Fruit fly (Drosophila melanogaster) whole organism, embryonic: ENCODE data around the gene CG43999.

Experiments used
- Adf1 ChIP-seq: fragments of 200-800 bp; sonication (Bioruptor generic); IDR thresholded peaks from 2 replicates; pipeline ENCODE4 v1.3.6; 2022; ENCODE audit warnings: missing biosample characterization, missing genetic modification characterization
- Atf-2 ChIP-seq: fragments of 200-800 bp; sonication (Bioruptor generic); optimal IDR thresholded peaks from 2 replicates; lab custom pipeline; 2016; ENCODE audit warnings: missing biosample characterization, missing genetic modification characterization
- CG10431 ChIP-seq: fragments of 200-800 bp; sonication (Bioruptor generic); optimal IDR thresholded peaks from 3 replicates; lab custom pipeline; 2018; ENCODE audit warnings: missing biosample characterization, mild to moderate bottlenecking, missing genetic modification characterization
- CG11247 ChIP-seq: fragments of 200-800 bp; sonication (Bioruptor generic); IDR thresholded peaks from 2 replicates; pipeline ENCODE4 v1.3.6; 2022; ENCODE audit warnings: missing biosample characterization, missing genetic modification characterization
- CG11560 ChIP-seq: fragments of 200-800 bp; sonication (Bioruptor generic); IDR thresholded peaks from 3 replicates; pipeline ENCODE4 v1.3.6; 2022; ENCODE audit warnings: missing biosample characterization, missing genetic modification characterization
- CG13894 ChIP-seq: fragments of 200-800 bp; sonication (Bioruptor generic); optimal IDR thresholded peaks from 3 replicates; lab custom pipeline; 2018; ENCODE audit warnings: missing biosample characterization, mild to moderate bottlenecking, missing genetic modification characterization, moderate library complexity
- CG14050 ChIP-seq: fragments of 200-800 bp; sonication (Bioruptor generic); IDR thresholded peaks from 3 replicates; pipeline ENCODE4 v1.3.6; 2022; ENCODE audit warnings: missing biosample characterization, missing genetic modification characterization
- CG1603 ChIP-seq: fragments of 200-800 bp; sonication (Bioruptor generic); optimal IDR thresholded peaks from 2 replicates; lab custom pipeline; 2019; ENCODE audit warnings: missing biosample characterization, mild to moderate bottlenecking, missing genetic modification characterization, moderate library complexity
- CG17361 ChIP-seq: fragments of 200-800 bp; sonication (Bioruptor generic); IDR thresholded peaks from 3 replicates; pipeline ENCODE4 v1.3.6; 2022; ENCODE audit warnings: missing biosample characterization, missing genetic modification characterization
- CG18476 ChIP-seq: fragments of 200-800 bp; sonication (Bioruptor generic); optimal IDR thresholded peaks from 2 replicates; lab custom pipeline; 2016; ENCODE audit warnings: missing biosample characterization, mild to moderate bottlenecking, missing genetic modification characterization
- CG2116 ChIP-seq: fragments of 200-800 bp; sonication (Bioruptor generic); optimal IDR thresholded peaks from 3 replicates; lab custom pipeline; 2018; ENCODE audit warnings: missing biosample characterization, mild to moderate bottlenecking, missing genetic modification characterization
- CG30431 ChIP-seq: fragments of 200-800 bp; sonication (Bioruptor generic); optimal IDR thresholded peaks from 2 replicates; lab custom pipeline; 2017; ENCODE audit warnings: missing biosample characterization, missing genetic modification characterization
- CG6654 ChIP-seq: fragments of 200-800 bp; sonication (Bioruptor generic); optimal IDR thresholded peaks from 2 replicates; lab custom pipeline; 2017; ENCODE audit warnings: missing biosample characterization, mild to moderate bottlenecking, missing genetic modification characterization
- CG7271 ChIP-seq: fragments of 200-800 bp; sonication (Bioruptor generic); optimal IDR thresholded peaks from 2 replicates; lab custom pipeline; 2018; ENCODE audit warnings: missing biosample characterization, mild to moderate bottlenecking, missing genetic modification characterization, moderate library complexity
- CG7745 ChIP-seq: fragments of 200-800 bp; sonication (Bioruptor generic); optimal IDR thresholded peaks from 2 replicates; lab custom pipeline; 2018; ENCODE audit warnings: missing biosample characterization, mild to moderate bottlenecking, missing genetic modification characterization, moderate library complexity
- CG8089 ChIP-seq: fragments of 200-800 bp; sonication (Bioruptor generic); optimal IDR thresholded peaks from 3 replicates; lab custom pipeline; 2016; ENCODE audit warnings: missing biosample characterization, missing genetic modification characterization
- CG9817 ChIP-seq: fragments of 200-800 bp; sonication (Bioruptor generic); optimal IDR thresholded peaks from 2 replicates; lab custom pipeline; 2018; ENCODE audit warnings: missing biosample characterization, mild to moderate bottlenecking, missing genetic modification characterization, moderate library complexity
- CG9932 ChIP-seq: fragments of 200-800 bp; sonication (Bioruptor generic); IDR thresholded peaks from 2 replicates; pipeline ENCODE4 v1.3.6; 2022; ENCODE audit warnings: missing biosample characterization, missing genetic modification characterization
- D19A ChIP-seq: fragments of 200-800 bp; optimal IDR thresholded peaks from 3 replicates; lab custom pipeline; 2019; ENCODE audit warnings: missing biosample characterization, mild to moderate bottlenecking, missing genetic modification characterization, moderate library complexity
- Dip2 ChIP-seq: fragments of 200-800 bp; sonication (Bioruptor generic); IDR thresholded peaks from 2 replicates; pipeline ENCODE4 v1.3.6; 2022; ENCODE audit warnings: missing biosample characterization, missing genetic modification characterization
- ERR ChIP-seq: fragments of 200-800 bp; sonication (Bioruptor generic); optimal IDR thresholded peaks from 2 replicates; lab custom pipeline; 2016; ENCODE audit warnings: missing biosample characterization, missing genetic modification characterization
- GATAe ChIP-seq: fragments of 200-800 bp; sonication (Bioruptor generic); conservative IDR thresholded peaks from 2 replicates; pipeline ENCODE4 v1.3.6; 2022; ENCODE audit warnings: missing biosample characterization, missing genetic modification characterization
- Hr51 ChIP-seq, 2 experiments: fragments of 200-800 bp; sonication (Bioruptor generic); optimal IDR thresholded peaks; 2 replicates in 1 of 2; 3 replicates in 1 of 2; lab custom pipeline; 2016 to 2018; ENCODE audit warnings: missing biosample characterization in 2 of 2, missing genetic modification characterization in 2 of 2, mild to moderate bottlenecking in 1 of 2, moderate library complexity in 1 of 2
- MTF-1 ChIP-seq: fragments of 200-800 bp; sonication (Bioruptor generic); optimal IDR thresholded peaks from 2 replicates; lab custom pipeline; 2018; ENCODE audit warnings: missing biosample characterization, mild to moderate bottlenecking, missing genetic modification characterization, borderline replicate concordance
- Mad ChIP-seq: fragments of 200-800 bp; sonication (Bioruptor generic); optimal IDR thresholded peaks from 2 replicates; lab custom pipeline; 2016; ENCODE audit warnings: missing biosample characterization, missing genetic modification characterization
- Myb ChIP-seq: fragments of 200-800 bp; sonication (Bioruptor generic); optimal IDR thresholded peaks from 2 replicates; lab custom pipeline; 2016; ENCODE audit warnings: missing biosample characterization, missing genetic modification characterization
- Sin3A ChIP-seq: fragments of >200 bp; optimal IDR thresholded peaks from 2 replicates; lab custom pipeline; 2018
- TFAM ChIP-seq: fragments of 200-800 bp; sonication (Bioruptor generic); optimal IDR thresholded peaks from 2 replicates; lab custom pipeline; 2017; ENCODE audit warnings: missing biosample characterization, missing genetic modification characterization, inconsistent platforms
- br ChIP-seq: fragments of >200 bp; optimal IDR thresholded peaks from 2 replicates; lab custom pipeline; 2017
- btn ChIP-seq: fragments of 200-800 bp; sonication (Bioruptor generic); optimal IDR thresholded peaks from 2 replicates; lab custom pipeline; 2016; ENCODE audit warnings: missing biosample characterization, missing genetic modification characterization
- caup ChIP-seq: fragments of 200-800 bp; sonication (Bioruptor generic); optimal IDR thresholded peaks from 3 replicates; lab custom pipeline; 2017; ENCODE audit warnings: missing biosample characterization, mild to moderate bottlenecking, missing genetic modification characterization, moderate library complexity; ENCODE audit not compliant: severe bottlenecking
- ci ChIP-seq: fragments of 200-800 bp; sonication (Bioruptor generic); IDR thresholded peaks from 3 replicates; pipeline ENCODE4 v1.3.6; 2022; ENCODE audit warnings: missing biosample characterization, missing genetic modification characterization
- crc ChIP-seq: fragments of 200-800 bp; sonication (Bioruptor generic); optimal IDR thresholded peaks from 2 replicates; lab custom pipeline; 2016; ENCODE audit warnings: missing biosample characterization, missing genetic modification characterization
- grn ChIP-seq: fragments of 200-800 bp; sonication (Bioruptor generic); optimal IDR thresholded peaks from 3 replicates; lab custom pipeline; 2017; ENCODE audit warnings: missing biosample characterization, missing genetic modification characterization
- h ChIP-seq: fragments of >200 bp; optimal IDR thresholded peaks from 2 replicates; lab custom pipeline; 2017
- hb ChIP-seq: fragments of 200-800 bp; sonication (Bioruptor generic); IDR thresholded peaks from 3 replicates; pipeline ENCODE4 v1.3.6; 2022; ENCODE audit warnings: missing biosample characterization, missing genetic modification characterization; ENCODE audit not compliant: partially characterized antibody
- lab ChIP-seq: fragments of 200-800 bp; sonication (Bioruptor generic); optimal IDR thresholded peaks from 3 replicates; lab custom pipeline; 2017; ENCODE audit warnings: missing biosample characterization, missing genetic modification characterization, mild to moderate bottlenecking, moderate library complexity, missing genetic modification reagents
- mam ChIP-seq: fragments of 200-800 bp; sonication (Bioruptor generic); optimal IDR thresholded peaks from 3 replicates; lab custom pipeline; 2016; ENCODE audit warnings: missing biosample characterization, missing genetic modification characterization
- mirr ChIP-seq: fragments of 200-800 bp; sonication (Bioruptor generic); optimal IDR thresholded peaks from 3 replicates; lab custom pipeline; 2018; ENCODE audit warnings: missing biosample characterization, mild to moderate bottlenecking, missing genetic modification characterization
- mld ChIP-seq: fragments of 200-800 bp; sonication (Bioruptor generic); IDR thresholded peaks from 3 replicates; pipeline ENCODE4 v1.3.6; 2022; ENCODE audit warnings: missing biosample characterization, missing genetic modification characterization; ENCODE audit not compliant: partially characterized antibody
- oc ChIP-seq: fragments of 200-800 bp; sonication (Bioruptor generic); optimal IDR thresholded peaks from 2 replicates; lab custom pipeline; 2018; ENCODE audit warnings: missing biosample characterization, mild to moderate bottlenecking, missing genetic modification characterization, moderate library complexity
- pnt ChIP-seq: fragments of 200-800 bp; sonication (Bioruptor generic); optimal IDR thresholded peaks from 3 replicates; lab custom pipeline; 2016; ENCODE audit warnings: missing biosample characterization, missing genetic modification characterization
- repo ChIP-seq: fragments of 200-800 bp; sonication (Bioruptor generic); optimal IDR thresholded peaks from 2 replicates; lab custom pipeline; 2016; ENCODE audit warnings: missing biosample characterization, missing genetic modification characterization
- seq ChIP-seq: fragments of 200-800 bp; sonication (Bioruptor generic); IDR thresholded peaks from 2 replicates; pipeline ENCODE4 v1.3.6; 2022; ENCODE audit warnings: missing biosample characterization, missing genetic modification characterization
- so ChIP-seq: fragments of 200-800 bp; sonication (Bioruptor generic); IDR thresholded peaks from 3 replicates; pipeline ENCODE4 v1.3.6; 2022; ENCODE audit warnings: missing biosample characterization, missing genetic modification characterization
- sob ChIP-seq: fragments of 200-800 bp; sonication (Bioruptor generic); IDR thresholded peaks from 2 replicates; pipeline ENCODE4 v1.3.6; 2022; ENCODE audit warnings: missing biosample characterization, missing genetic modification characterization
- sr ChIP-seq: fragments of 200-800 bp; sonication (Bioruptor generic); IDR thresholded peaks from 3 replicates; pipeline ENCODE4 v1.3.6; 2022; ENCODE audit warnings: missing biosample characterization, missing genetic modification characterization
- ssp ChIP-seq: fragments of 200-800 bp; sonication (Bioruptor generic); IDR thresholded peaks from 2 replicates; pipeline ENCODE4 v1.3.6; 2022; ENCODE audit warnings: missing biosample characterization, missing genetic modification characterization
- tup ChIP-seq: fragments of 200-800 bp; sonication (Bioruptor generic); optimal IDR thresholded peaks from 2 replicates; lab custom pipeline; 2016; ENCODE audit warnings: missing biosample characterization, mild to moderate bottlenecking, missing genetic modification characterization, moderate library complexity
- usp ChIP-seq: fragments of >200 bp; optimal IDR thresholded peaks from 2 replicates; lab custom pipeline; 2017; ENCODE audit warnings: missing biosample characterization, missing genetic modification characterization
- wdn ChIP-seq: fragments of 200-800 bp; sonication (Bioruptor generic); IDR thresholded peaks from 2 replicates; pipeline ENCODE4 v1.3.6; 2022; ENCODE audit warnings: missing biosample characterization, missing genetic modification characterization

CG43999 gene

DNA sequence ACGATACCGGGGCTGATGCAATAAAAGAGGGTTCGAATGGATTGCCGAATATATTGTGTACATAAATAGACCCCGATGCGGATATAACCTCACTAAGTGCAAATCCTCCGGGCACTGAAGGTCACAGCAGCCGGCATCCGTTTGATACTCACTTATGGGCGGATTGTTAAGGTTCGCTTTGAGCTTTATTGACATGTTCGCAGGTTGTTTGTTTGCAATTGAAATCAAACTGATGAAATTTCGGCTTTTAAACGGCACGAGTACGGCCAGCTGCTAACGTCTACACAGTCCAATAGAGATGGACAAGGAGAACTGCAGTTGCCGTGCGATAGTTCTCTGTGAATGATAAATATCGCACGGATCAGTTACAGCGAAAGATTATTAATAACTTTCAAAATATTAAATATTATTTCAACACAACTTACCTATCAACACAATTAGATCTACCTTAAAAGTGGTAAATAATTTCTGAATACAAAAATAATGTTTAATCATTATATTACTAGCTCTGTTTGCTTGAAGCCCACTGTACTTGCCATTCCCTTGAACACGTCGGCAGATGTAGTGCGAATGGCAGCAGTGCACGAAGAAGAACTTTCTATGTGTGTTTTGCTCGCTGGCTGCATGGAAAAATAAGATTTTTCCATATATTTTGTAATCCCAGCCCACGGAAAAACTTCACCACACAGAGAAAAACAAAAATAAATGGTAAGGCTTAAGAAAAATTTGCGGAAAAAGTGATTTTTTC lies 29.5 kb upstream of the CG43999 start, which contains the start of the genes GluProRS and AP-1sigma (continued):
- TF ChIP-seq caup (GFP tag; lab: Kevin White, UChicago), result peak; percentile 80
- TF ChIP-seq h (lab: Kevin White, UChicago), result no peak
- TF ChIP-seq CG7745 (tag; lab: Kevin White, UChicago), result no peak
- TF ChIP-seq CG2116 (GFP tag; lab: Kevin White, UChicago), result peak; percentile 70
- peak; percentile 99 for TF ChIP-seq CG9932 (GFP tag; lab: Robert Waterston, UW)
- TF ChIP-seq so (GFP tag; lab: Robert Waterston, UW), result peak; percentile 92
- TF ChIP-seq wdn, result peak; percentile 89
- peak; percentile 91 for TF ChIP-seq ssp (GFP tag; lab: Robert Waterston, UW)
- TF ChIP-seq CG13894, result no peak
- peak; percentile 96 for TF ChIP-seq sob
- peak; percentile 63 for TF ChIP-seq CG7271
- TF ChIP-seq GATAe, result peak; percentile 83
- peak; percentile 91 for TF ChIP-seq Mad
- peak; percentile 66 for TF ChIP-seq ERR (GFP tag; lab: Kevin White, UChicago)
- peak; percentile 99 for TF ChIP-seq Sin3A (lab: Kevin White, UChicago)
- TF ChIP-seq grn (GFP tag; lab: Kevin White, UChicago), result peak; percentile 56
- no peak for TF ChIP-seq TFAM (GFP tag; lab: Kevin White, UChicago)
- TF ChIP-seq CG10431 (GFP tag; lab: Kevin White, UChicago), result peak; percentile 15
- peak; percentile 90 for TF ChIP-seq CG14050 (GFP tag; lab: Robert Waterston, UW)
- peak; percentile 50 for TF ChIP-seq crc (GFP tag; lab: Kevin White, UChicago)
- TF ChIP-seq Myb (GFP tag; lab: Kevin White, UChicago), result peak; percentile 46
- TF ChIP-seq lab (GFP tag; lab: Kevin White, UChicago), result peak; percentile 92
- peak; percentile 42 for TF ChIP-seq btn (GFP tag; lab: Kevin White, UChicago)
- peak; percentile 91 for TF ChIP-seq CG18476 (GFP tag; lab: Kevin White, UChicago)
- TF ChIP-seq seq (GFP tag; lab: Robert Waterston, UW), result peak; percentile 91
- TF ChIP-seq pnt (GFP tag; lab: Kevin White, UChicago), result peak; percentile 88
- TF ChIP-seq ci (GFP tag; lab: Robert Waterston, UW), result peak; percentile 96
- peak; percentile 85 for TF ChIP-seq Adf1 (GFP tag; lab: Robert Waterston, UW)
- TF ChIP-seq mld, result peak; percentile 86; the same call in 2 of the 3 replicates
- TF ChIP-seq mirr, result peak; percentile 70
- peak; percentile 73 for TF ChIP-seq D19A (tag; lab: Kevin White, UChicago)
- TF ChIP-seq MTF-1 (GFP tag; lab: Kevin White, UChicago), result peak; percentile 59
- peak; percentile 84 to 88 for TF ChIP-seq Hr51 (GFP tag; optimal IDR thresholded peaks at IDR 0.05; lab: Kevin White, UChicago)
- TF ChIP-seq CG1603 (tag; lab: Kevin White, UChicago), result peak; percentile 92
- peak; percentile 50 for TF ChIP-seq repo
- no peak for TF ChIP-seq oc
- peak; percentile 87 for TF ChIP-seq sr (GFP tag; lab: Robert Waterston, UW)
- peak; percentile 32; the same call in 1 of the 2 replicates for TF ChIP-seq Dip2 (GFP tag; lab: Robert Waterston, UW)
- peak; percentile 82 for TF ChIP-seq tup
- TF ChIP-seq CG17361 (GFP tag; lab: Robert Waterston, UW), result no peak; the same call in none of the 3 replicates
- peak; percentile 42 for TF ChIP-seq CG6654 (GFP tag; lab: Kevin White, UChicago)
- TF ChIP-seq mam, result peak; percentile 90
- TF ChIP-seq Atf-2 (GFP tag; lab: Kevin White, UChicago), result peak; percentile 74
- TF ChIP-seq br (lab: Kevin White, UChicago), result no peak
- peak; percentile 97 for TF ChIP-seq CG11247
- TF ChIP-seq usp (GFP tag; lab: Kevin White, UChicago), result no peak
- peak; percentile 87 for TF ChIP-seq CG11560
- peak; percentile 90 for TF ChIP-seq hb (GFP tag; lab: Robert Waterston, UW)
- peak; percentile 94 for TF ChIP-seq CG9817
- peak; percentile 69 for TF ChIP-seq CG8089
- peak; percentile 88 for TF ChIP-seq CG30431
